Fruit fly (Drosophila melanogaster): Measurements from ENCODE around the gene Mpv17.

DNA sequence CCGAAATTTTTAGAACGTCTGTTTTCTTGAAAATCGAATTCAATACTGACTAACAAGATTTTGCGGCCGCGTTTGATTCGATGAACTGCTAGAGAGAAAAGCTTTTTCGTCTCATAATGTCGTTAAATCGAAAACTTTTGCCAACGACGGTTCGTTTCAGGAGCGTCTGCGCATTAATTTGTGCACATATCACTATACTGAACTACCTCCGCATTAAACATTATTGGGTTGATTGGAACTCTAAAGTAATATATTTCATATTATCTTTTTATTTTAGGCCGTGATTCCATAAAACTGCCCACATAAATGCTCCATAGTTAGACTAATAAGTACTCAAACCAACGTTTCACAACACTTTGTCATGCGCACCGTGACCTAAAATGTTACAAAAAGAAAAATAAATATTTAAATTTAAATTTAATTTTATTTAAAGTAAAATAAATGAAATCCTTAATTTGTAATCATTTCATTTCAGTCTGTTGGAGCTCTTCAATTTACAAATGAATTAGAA lies 24.5 kb upstream of the Mpv17 start, which contains the start of gene CaMKII:
- TF ChIP-seq Myc (optimal IDR thresholded peaks at IDR 0.05) (no peak), psq (optimal IDR thresholded peaks at IDR 0.05) (no peak), h (optimal IDR thresholded peaks at IDR 0.05) (no peak), ttk (optimal IDR thresholded peaks at IDR 0.05) (no peak), Sin3A (optimal IDR thresholded peaks at IDR 0.05) (no peak), insv (optimal IDR thresholded peaks at IDR 0.05) (no peak)
